Fruit fly (Drosophila melanogaster): ENCODE results near the gene Ttc1.

Ttc1 gene

DNA sequence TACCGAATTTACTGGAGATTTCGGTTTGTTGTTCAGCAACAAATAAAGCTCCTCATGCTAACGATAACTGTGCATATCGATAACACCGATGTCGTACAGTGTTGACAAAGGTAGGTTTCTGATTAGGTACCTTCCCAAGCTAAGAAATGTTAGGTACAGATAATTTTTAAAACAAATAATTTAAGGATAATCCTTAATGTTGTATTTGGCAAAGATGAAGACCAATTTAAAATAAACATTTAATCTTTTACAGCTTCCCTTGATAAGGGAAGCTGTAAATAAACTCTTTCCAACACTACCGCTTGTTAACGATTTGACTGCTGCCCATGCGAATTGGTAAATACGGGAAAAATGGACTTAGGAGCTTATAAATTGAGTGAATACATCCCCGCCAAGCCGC, at the start of gene Ttc1, which contains the start of gene CG14882 (continued):
- no peak for TF ChIP-seq CG11762 (GFP tag; optimal IDR thresholded peaks at IDR 0.05; ENCODE audit: insufficient read depth)
- no peak for TF ChIP-seq Met (GFP tag; optimal IDR thresholded peaks at IDR 0.05)
- TF ChIP-seq CG10669 (GFP tag; optimal IDR thresholded peaks at IDR 0.05) = no peak
- TF ChIP-seq CG10631 (GFP tag; optimal IDR thresholded peaks at IDR 0.05) = no peak
- TF ChIP-seq net (GFP tag; optimal IDR thresholded peaks at IDR 0.05) = peak; percentile 88
- peak; percentile 82 for TF ChIP-seq CG8632 (GFP tag; optimal IDR thresholded peaks at IDR 0.05)
- TF ChIP-seq Ets21C (GFP tag; optimal IDR thresholded peaks at IDR 0.05) = no peak

dm6 chr3R:16485487-16486233, 42.9 kb upstream of the Ttc1 start:
- TF ChIP-seq lz (GFP tag; optimal IDR thresholded peaks at IDR 0.05) = no peak
- TF ChIP-seq CG6808 (GFP tag; optimal IDR thresholded peaks at IDR 0.05) = no peak
- TF ChIP-seq Ets21C (GFP tag; optimal IDR thresholded peaks at IDR 0.05) = no peak
- no peak for TF ChIP-seq CG11294 (GFP tag; IDR thresholded peaks at IDR 0.05)
- no peak for TF ChIP-seq CG6854 (GFP tag; optimal IDR thresholded peaks at IDR 0.05)
- no peak for TF ChIP-seq spab (GFP tag; optimal IDR thresholded peaks at IDR 0.05)
- TF ChIP-seq CG32006 (GFP tag; optimal IDR thresholded peaks at IDR 0.05) = peak; percentile 72
- TF ChIP-seq CG8632 (GFP tag; optimal IDR thresholded peaks at IDR 0.05) = no peak
- TF ChIP-seq Sox102F (GFP tag; optimal IDR thresholded peaks at IDR 0.05) = no peak
- no peak for TF ChIP-seq Eip75B (GFP tag; optimal IDR thresholded peaks at IDR 0.05)
- TF ChIP-seq fd59A (GFP tag; optimal IDR thresholded peaks at IDR 0.05) = no peak
- peak in 1 of 2 experiments; percentile 36 for TF ChIP-seq salr (GFP tag; optimal IDR thresholded peaks at IDR 0.05)
- TF ChIP-seq svp (GFP tag) = no peak
- TF ChIP-seq cyc (GFP tag; optimal IDR thresholded peaks at IDR 0.05) = no peak
- no peak for TF ChIP-seq Eip93F (GFP tag; optimal IDR thresholded peaks at IDR 0.05)
- TF ChIP-seq CG7368 (GFP tag; optimal IDR thresholded peaks at IDR 0.05) = no peak
- TF ChIP-seq Met (GFP tag; optimal IDR thresholded peaks at IDR 0.05) = no peak
- TF ChIP-seq CG6163 (GFP tag; IDR thresholded peaks at IDR 0.05) = peak; percentile 30; the same call in 1 of the 3 replicates
- TF ChIP-seq Hr38 (GFP tag; optimal IDR thresholded peaks at IDR 0.05) = no peak
- no peak for TF ChIP-seq Hr4 (GFP tag; optimal IDR thresholded peaks at IDR 0.05)
- no peak for TF ChIP-seq dac (GFP tag; optimal IDR thresholded peaks at IDR 0.05)
- no peak for TF ChIP-seq vri (GFP tag; optimal IDR thresholded peaks at IDR 0.05)
- no peak for TF ChIP-seq CG11902 (GFP tag; optimal IDR thresholded peaks at IDR 0.05)
- TF ChIP-seq Blimp-1 (GFP tag; optimal IDR thresholded peaks at IDR 0.05) = no peak
- TF ChIP-seq Smox (GFP tag; optimal IDR thresholded peaks at IDR 0.05) = no peak
- no peak for TF ChIP-seq esn (GFP tag; optimal IDR thresholded peaks at IDR 0.05)
- no peak for TF ChIP-seq Sox14 (GFP tag; optimal IDR thresholded peaks at IDR 0.05)
- peak; percentile 67 for TF ChIP-seq CG8119 (GFP tag; IDR thresholded peaks at IDR 0.05)
- TF ChIP-seq Lpt (GFP tag; optimal IDR thresholded peaks at IDR 0.05) = peak; percentile 28
- no peak for TF ChIP-seq Ets96B (tag; optimal IDR thresholded peaks at IDR 0.05)
- no peak for TF ChIP-seq Hr39 (GFP tag; optimal IDR thresholded peaks at IDR 0.05)
- no peak for TF ChIP-seq net (GFP tag; optimal IDR thresholded peaks at IDR 0.05)
- peak; percentile 24 for TF ChIP-seq achi (GFP tag; optimal IDR thresholded peaks at IDR 0.05)
- no peak for TF ChIP-seq CG9139 (GFP tag; optimal IDR thresholded peaks at IDR 0.05)
- TF ChIP-seq CG6792 (GFP tag; optimal IDR thresholded peaks at IDR 0.05) = no peak
- no peak for TF ChIP-seq ss (GFP tag; optimal IDR thresholded peaks at IDR 0.05)
- no peak for TF ChIP-seq OdsH (GFP tag; optimal IDR thresholded peaks at IDR 0.05)
- TF ChIP-seq acj6 (GFP tag; optimal IDR thresholded peaks at IDR 0.05) = no peak
- no peak for TF ChIP-seq topi (GFP tag; optimal IDR thresholded peaks at IDR 0.05)
- TF ChIP-seq eg (GFP tag; IDR thresholded peaks at IDR 0.05) = peak; percentile 50; the same call in 1 of the 3 replicates
- no peak for TF ChIP-seq CG10631 (GFP tag; optimal IDR thresholded peaks at IDR 0.05)
- TF ChIP-seq pdm3 (GFP tag; optimal IDR thresholded peaks at IDR 0.05) = no peak
- no peak for TF ChIP-seq CG34406 (GFP tag; optimal IDR thresholded peaks at IDR 0.05)
- peak; percentile 45 for TF ChIP-seq CG6276 (GFP tag; optimal IDR thresholded peaks at IDR 0.05)
- no peak for TF ChIP-seq CG3919 (GFP tag; optimal IDR thresholded peaks at IDR 0.05)
- no peak for TF ChIP-seq CG4318 (GFP tag; optimal IDR thresholded peaks at IDR 0.05)
- no peak for TF ChIP-seq CG11762 (GFP tag; optimal IDR thresholded peaks at IDR 0.05; ENCODE audit: insufficient read depth)
